Worm (Caenorhabditis elegans): ENCODE measurements around the gene F56C9.3.

DNA sequence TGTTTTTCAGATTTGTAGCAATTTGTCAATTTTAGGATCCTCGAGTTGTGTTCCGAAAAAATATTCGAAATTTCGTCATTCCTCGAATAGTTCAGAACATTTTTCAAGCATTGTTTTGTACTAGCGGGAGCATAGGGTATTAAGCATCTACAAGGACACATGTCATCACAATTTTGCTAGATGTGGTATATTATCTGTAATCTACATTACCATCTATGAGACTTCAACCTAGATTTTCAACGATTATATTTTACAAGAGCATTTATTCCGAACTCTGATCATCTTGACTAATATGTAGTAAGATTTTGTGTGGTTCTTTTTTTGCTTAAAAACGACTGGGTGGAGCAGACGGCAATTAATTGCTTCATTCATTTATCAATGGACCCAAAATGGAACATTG lies 48.1 kb upstream of the F56C9.3 start:
- TF ChIP-seq sox-4 (tag; optimal IDR thresholded peaks at IDR 0.05) (no peak), T23F11.4 (GFP tag; optimal IDR thresholded peaks at IDR 0.05) (no peak), ztf-16 (tag; optimal IDR thresholded peaks at IDR 0.05) (no peak), nhr-11 (tag; optimal IDR thresholded peaks at IDR 0.05) (no peak), rnt-1 (tag; optimal IDR thresholded peaks at IDR 0.05) (no peak), ceh-34 (tag; optimal IDR thresholded peaks at IDR 0.05) (no peak), elt-2 (tag; optimal IDR thresholded peaks at IDR 0.05) (no peak), ttx-3 (tag; optimal IDR thresholded peaks at IDR 0.05) (no peak), ceh-6 (GFP tag; optimal IDR thresholded peaks at IDR 0.05) (no peak), ama-1 (optimal IDR thresholded peaks at IDR 0.05) (no peak), lim-6 (tag; optimal IDR thresholded peaks at IDR 0.05) (no peak), ref-2 (tag; optimal IDR thresholded peaks at IDR 0.05) (no peak), fkh-10 (GFP tag; optimal IDR thresholded peaks at IDR 0.05) (no peak), odd-2 (tag; optimal IDR thresholded peaks at IDR 0.05) (no peak)

All from whole organism, late embryonic.